Fruit fly (Drosophila melanogaster) whole organism, embryonic: Measurements from ENCODE around the gene gogo.
A peak's percentile ranks its signal among the peaks of the same experiment; 100 is the strongest.

Source experiments
- BtbVII ChIP-seq: fragments of 200-800 bp; sonication (Bioruptor generic); optimal IDR thresholded peaks from 3 replicates; lab custom pipeline; 2017; ENCODE audit warnings: missing biosample characterization, mild to moderate bottlenecking, missing genetic modification characterization
- Bteb2 ChIP-seq: fragments of 200-800 bp; sonication (Bioruptor generic); optimal IDR thresholded peaks from 2 replicates; lab custom pipeline; 2016; ENCODE audit warnings: missing biosample characterization, missing genetic modification characterization
- CG11504 ChIP-seq: fragments of 200-800 bp; sonication (Bioruptor generic); optimal IDR thresholded peaks from 3 replicates; lab custom pipeline; 2019; ENCODE audit warnings: missing biosample characterization, mild to moderate bottlenecking, missing genetic modification characterization, moderate library complexity
- CG12071 ChIP-seq: fragments of 200-800 bp; sonication (Bioruptor generic); optimal IDR thresholded peaks from 3 replicates; lab custom pipeline; 2018; ENCODE audit warnings: missing biosample characterization, mild to moderate bottlenecking, missing genetic modification characterization
- CG12744 ChIP-seq: fragments of 200-800 bp; sonication (Bioruptor generic); optimal IDR thresholded peaks from 2 replicates; lab custom pipeline; 2016; ENCODE audit warnings: missing biosample characterization, missing genetic modification characterization
- CG14860 ChIP-seq: fragments of 200-800 bp; sonication (Bioruptor generic); IDR thresholded peaks from 3 replicates; pipeline ENCODE4 v1.3.6; 2022; ENCODE audit warnings: missing biosample characterization, missing genetic modification characterization; ENCODE audit not compliant: partially characterized antibody
- CG17385 ChIP-seq: fragments of 200-800 bp; sonication (Bioruptor generic); optimal IDR thresholded peaks from 3 replicates; lab custom pipeline; 2018; ENCODE audit warnings: missing biosample characterization, mild to moderate bottlenecking, missing genetic modification characterization
- CG18599 ChIP-seq: fragments of 200-800 bp; sonication (Bioruptor generic); optimal IDR thresholded peaks from 3 replicates; lab custom pipeline; 2017; ENCODE audit warnings: missing biosample characterization, missing genetic modification characterization, mild to moderate bottlenecking, moderate library complexity, missing genetic modification reagents
- CG18619 ChIP-seq: fragments of 200-800 bp; sonication (Bioruptor generic); optimal IDR thresholded peaks from 3 replicates; lab custom pipeline; 2017; ENCODE audit warnings: missing biosample characterization, mild to moderate bottlenecking, missing genetic modification characterization
- CG2129 ChIP-seq: fragments of 200-800 bp; sonication (Bioruptor generic); IDR thresholded peaks from 2 replicates; pipeline ENCODE4 v1.3.6; 2022; ENCODE audit warnings: missing biosample characterization, missing genetic modification characterization; ENCODE audit not compliant: partially characterized antibody
- CG3847 ChIP-seq: fragments of 200-800 bp; sonication (Bioruptor generic); IDR thresholded peaks from 2 replicates; pipeline ENCODE4 v1.3.6; 2022; ENCODE audit warnings: missing biosample characterization, missing genetic modification characterization
- CG42726 ChIP-seq: fragments of 200-800 bp; sonication (Bioruptor generic); IDR thresholded peaks from 2 replicates; pipeline ENCODE4 v1.3.6; 2022; ENCODE audit warnings: missing biosample characterization, missing genetic modification characterization; ENCODE audit not compliant: partially characterized antibody
- CG7357 ChIP-seq: fragments of 200-800 bp; sonication (Bioruptor generic); IDR thresholded peaks from 3 replicates; pipeline ENCODE4 v1.3.6; 2022; ENCODE audit warnings: missing biosample characterization, missing genetic modification characterization
- CG7786 ChIP-seq: fragments of 200-800 bp; sonication (Bioruptor generic); optimal IDR thresholded peaks from 2 replicates; lab custom pipeline; 2016; ENCODE audit warnings: missing biosample characterization, missing genetic modification characterization
- CG8765 ChIP-seq: fragments of 200-800 bp; sonication (Bioruptor generic); IDR thresholded peaks from 2 replicates; pipeline ENCODE4 v1.3.6; 2022; ENCODE audit warnings: missing biosample characterization, missing genetic modification characterization
- CG9727 ChIP-seq: fragments of 200-800 bp; sonication (Bioruptor generic); optimal IDR thresholded peaks from 3 replicates; lab custom pipeline; 2017; ENCODE audit warnings: missing biosample characterization, mild to moderate bottlenecking, missing genetic modification characterization
- Dad ChIP-seq: fragments of 200-800 bp; sonication (Bioruptor generic); optimal IDR thresholded peaks from 3 replicates; lab custom pipeline; 2016; ENCODE audit warnings: missing biosample characterization, missing genetic modification characterization
- Dfd ChIP-seq, 2 experiments: fragments of >200 bp; optimal IDR thresholded peaks; 2 replicates each; lab custom pipeline; 2017; ENCODE audit warnings: missing biosample characterization in 2 of 2, missing genetic modification characterization in 2 of 2
- Dip2 ChIP-seq: fragments of 200-800 bp; sonication (Bioruptor generic); IDR thresholded peaks from 2 replicates; pipeline ENCODE4 v1.3.6; 2022; ENCODE audit warnings: missing biosample characterization, missing genetic modification characterization
- Doc2 ChIP-seq: fragments of 200-800 bp; sonication (Bioruptor generic); IDR thresholded peaks from 2 replicates; pipeline ENCODE4 v1.3.6; 2022; ENCODE audit warnings: missing biosample characterization, missing genetic modification characterization
- Dref ChIP-seq: fragments of 200-800 bp; sonication (Bioruptor generic); IDR thresholded peaks from 2 replicates; pipeline ENCODE4 v1.3.6; 2022; ENCODE audit warnings: missing biosample characterization, missing genetic modification characterization
- GATAe ChIP-seq: fragments of 200-800 bp; sonication (Bioruptor generic); conservative IDR thresholded peaks from 2 replicates; pipeline ENCODE4 v1.3.6; 2022; ENCODE audit warnings: missing biosample characterization, missing genetic modification characterization
- H15 ChIP-seq: fragments of 200-800 bp; sonication (Bioruptor generic); IDR thresholded peaks from 3 replicates; pipeline ENCODE4 v1.3.6; 2022; ENCODE audit warnings: missing biosample characterization, missing genetic modification characterization
- HLH54F ChIP-seq: fragments of 200-800 bp; sonication (Bioruptor generic); optimal IDR thresholded peaks from 3 replicates; lab custom pipeline; 2016; ENCODE audit warnings: missing biosample characterization, missing genetic modification characterization
- Hr78 ChIP-seq, 2 experiments: fragments of 200-800 bp in 1 of 2; fragments of >200 bp in 1 of 2; sonication (Bioruptor generic) in 1 of 2; optimal IDR thresholded peaks; 2 replicates each; lab custom pipeline; 2017 to 2019; ENCODE audit warnings: missing biosample characterization in 2 of 2, missing genetic modification characterization in 2 of 2, mild to moderate bottlenecking in 1 of 2, moderate library complexity in 1 of 2
- Jarid2 ChIP-seq: fragments of 200-800 bp; sonication (Bioruptor generic); optimal IDR thresholded peaks from 3 replicates; lab custom pipeline; 2017; ENCODE audit warnings: mild to moderate bottlenecking, missing biosample characterization, missing genetic modification reagents, missing genetic modification characterization
- MBD-R2 ChIP-seq: fragments of 200-800 bp; sonication (Bioruptor generic); IDR thresholded peaks from 2 replicates; pipeline ENCODE4 v1.3.6; 2022; ENCODE audit warnings: missing biosample characterization, missing genetic modification characterization
- Taf1 ChIP-seq: fragments of 200-800 bp; sonication (Bioruptor generic); IDR thresholded peaks from 2 replicates; pipeline ENCODE4 v1.3.6; 2022; ENCODE audit warnings: missing biosample characterization, missing genetic modification characterization
- Trl ChIP-seq, 3 experiments: fragments of >200 bp in 2 of 3; fragments of 200-800 bp in 1 of 3; sonication (Bioruptor generic) in 1 of 3; optimal IDR thresholded peaks; 2 replicates in 1 of 3; 3 replicates in 2 of 3; lab custom pipeline; 2016 to 2017; ENCODE audit warnings: missing biosample characterization in 1 of 3, missing genetic modification characterization in 1 of 3
- ab ChIP-seq: fragments of 200-800 bp; sonication (Bioruptor generic); optimal IDR thresholded peaks from 2 replicates; lab custom pipeline; 2016; ENCODE audit warnings: missing biosample characterization, missing genetic modification characterization
- ato ChIP-seq: fragments of 200-800 bp; sonication (Bioruptor generic); IDR thresholded peaks from 2 replicates; pipeline ENCODE4 v1.3.6; 2022; ENCODE audit warnings: missing biosample characterization, missing genetic modification characterization; ENCODE audit not compliant: partially characterized antibody
- bigmax ChIP-seq: fragments of 200-800 bp; sonication (Bioruptor generic); optimal IDR thresholded peaks from 2 replicates; lab custom pipeline; 2018; ENCODE audit warnings: missing biosample characterization, mild to moderate bottlenecking, missing genetic modification characterization
- bsh ChIP-seq, 2 experiments: fragments of 200-800 bp; sonication (Bioruptor generic); optimal IDR thresholded peaks; 2 replicates each; lab custom pipeline; 2017 to 2018; ENCODE audit warnings: mild to moderate bottlenecking in 2 of 2, missing biosample characterization in 2 of 2, missing genetic modification characterization in 2 of 2, moderate library complexity in 1 of 2
- chm ChIP-seq: fragments of 200-800 bp; sonication (Bioruptor generic); IDR thresholded peaks from 2 replicates; pipeline ENCODE4 v1.3.6; 2022; ENCODE audit warnings: missing biosample characterization, missing genetic modification characterization
- da ChIP-seq: fragments of 200-800 bp; sonication (Bioruptor generic); optimal IDR thresholded peaks from 2 replicates; lab custom pipeline; 2016; ENCODE audit warnings: missing biosample characterization, missing genetic modification characterization
- exex ChIP-seq: fragments of 200-800 bp; sonication (Bioruptor generic); optimal IDR thresholded peaks from 4 replicates; lab custom pipeline; 2018; ENCODE audit warnings: missing biosample characterization, mild to moderate bottlenecking, missing genetic modification characterization, moderate library complexity
- fu2 ChIP-seq: fragments of 200-800 bp; sonication (Bioruptor generic); optimal IDR thresholded peaks from 2 replicates; lab custom pipeline; 2016; ENCODE audit warnings: missing biosample characterization, missing genetic modification characterization
- gem ChIP-seq: fragments of 200-800 bp; sonication (Bioruptor generic); optimal IDR thresholded peaks from 2 replicates; lab custom pipeline; 2019; ENCODE audit warnings: missing biosample characterization, mild to moderate bottlenecking, missing genetic modification characterization, moderate library complexity
- gfzf ChIP-seq: fragments of 200-800 bp; sonication (Bioruptor generic); optimal IDR thresholded peaks from 2 replicates; lab custom pipeline; 2016; ENCODE audit warnings: missing biosample characterization, mild to moderate bottlenecking, missing genetic modification characterization, moderate library complexity
- gsb ChIP-seq: fragments of 200-800 bp; sonication (Bioruptor generic); IDR thresholded peaks from 2 replicates; pipeline ENCODE4 v1.3.6; 2022; ENCODE audit warnings: missing biosample characterization, missing genetic modification characterization
- maf-S ChIP-seq: fragments of 200-800 bp; sonication (Bioruptor generic); optimal IDR thresholded peaks from 2 replicates; lab custom pipeline; 2016; ENCODE audit warnings: missing biosample characterization, missing genetic modification characterization
- onecut ChIP-seq: fragments of 200-800 bp; sonication (Bioruptor generic); IDR thresholded peaks from 2 replicates; pipeline ENCODE4 v1.3.6; 2022; ENCODE audit warnings: missing biosample characterization, missing genetic modification characterization
- sens ChIP-seq: fragments of 200-800 bp; sonication (Bioruptor generic); peaks from one replicate; lab custom pipeline; 2016; ENCODE audit warnings: missing biosample characterization, missing genetic modification characterization
- sna ChIP-seq: fragments of 200-800 bp; sonication (Bioruptor generic); IDR thresholded peaks from 2 replicates; pipeline ENCODE4 v1.3.6; 2022; ENCODE audit warnings: missing biosample characterization, missing genetic modification characterization; ENCODE audit not compliant: partially characterized antibody
- sr ChIP-seq: fragments of 200-800 bp; sonication (Bioruptor generic); IDR thresholded peaks from 3 replicates; pipeline ENCODE4 v1.3.6; 2022; ENCODE audit warnings: missing biosample characterization, missing genetic modification characterization
- sug ChIP-seq: fragments of 200-800 bp; optimal IDR thresholded peaks from 2 replicates; lab custom pipeline; 2019; ENCODE audit warnings: missing biosample characterization, mild to moderate bottlenecking, missing genetic modification characterization, moderate library complexity
- tx ChIP-seq: fragments of 200-800 bp; sonication (Bioruptor generic); optimal IDR thresholded peaks from 2 replicates; lab custom pipeline; 2016; ENCODE audit warnings: missing biosample characterization, missing genetic modification characterization
- unc-4 ChIP-seq: fragments of 200-800 bp; sonication (Bioruptor generic); IDR thresholded peaks from 2 replicates; pipeline ENCODE4 v1.3.6; 2022; ENCODE audit warnings: missing biosample characterization, missing genetic modification characterization; ENCODE audit not compliant: partially characterized antibody
- unpg ChIP-seq: fragments of 200-800 bp; sonication (Bioruptor generic); optimal IDR thresholded peaks from 3 replicates; lab custom pipeline; 2018; ENCODE audit warnings: missing biosample characterization, mild to moderate bottlenecking, missing genetic modification characterization, moderate library complexity

The gogo gene

DNA sequence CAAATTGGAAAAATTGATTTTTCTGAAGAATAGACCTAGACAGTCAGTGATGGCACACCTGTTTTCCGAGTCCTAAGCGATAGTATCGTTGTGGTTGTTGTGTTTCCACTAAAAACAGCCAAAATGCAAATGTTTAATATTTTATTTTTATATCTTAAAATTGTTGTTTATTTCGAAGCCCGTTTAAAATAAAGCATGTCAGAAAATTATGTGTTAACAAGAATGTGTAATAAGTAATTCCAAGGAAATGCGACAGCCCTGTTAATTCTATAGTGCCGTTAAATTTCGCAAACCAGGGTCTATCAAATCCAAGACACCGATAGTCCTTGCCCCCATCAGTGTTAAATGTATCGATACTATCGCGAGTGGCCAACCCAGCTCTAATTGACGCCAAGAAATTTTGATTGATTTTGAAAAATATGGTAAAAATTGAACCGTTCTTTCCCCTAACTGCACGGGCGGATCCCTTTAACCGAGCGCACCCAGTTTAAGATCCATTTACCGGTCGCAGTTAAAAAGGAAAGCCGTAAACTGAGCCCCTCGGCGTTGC, 7.2 kb upstream of the gogo start, which contains the start of gene Pex23 (continued):
- no peak for TF ChIP-seq Trl (optimal IDR thresholded peaks at IDR 0.05; lab: Kevin White, UChicago)
- TF ChIP-seq Trl (GFP tag; optimal IDR thresholded peaks at IDR 0.05; lab: Kevin White, UChicago): peak; percentile 65
- peak; percentile 96 for TF ChIP-seq sens (GFP tag; lab: Kevin White, UChicago)
- 0 out of 2 replicates have a peak, but pooled peaks have one; percentile 19 for TF ChIP-seq Dip2
- TF ChIP-seq onecut (GFP tag; lab: Robert Waterston, UW): peak; percentile 89
- peak; percentile 59; the same call in 1 of the 2 replicates for TF ChIP-seq Taf1 (GFP tag; lab: Robert Waterston, UW)
- TF ChIP-seq CG42726 (GFP tag; lab: Robert Waterston, UW): peak; percentile 94
- TF ChIP-seq sna (GFP tag; lab: Robert Waterston, UW): peak; percentile 99
- peak; percentile 60 for TF ChIP-seq CG18619 (GFP tag; lab: Kevin White, UChicago)
- TF ChIP-seq chm: peak; percentile 76
- TF ChIP-seq Dref (GFP tag; lab: Robert Waterston, UW): peak; percentile 88
- peak; percentile 15 for TF ChIP-seq da (GFP tag; lab: Kevin White, UChicago)
- peak; percentile 51 for TF ChIP-seq Bteb2 (GFP tag; lab: Kevin White, UChicago)
- peak; percentile 53 for TF ChIP-seq BtbVII (GFP tag; lab: Kevin White, UChicago)
- TF ChIP-seq maf-S (GFP tag; lab: Kevin White, UChicago): peak; percentile 45
- no peak for TF ChIP-seq Hr78 (GFP tag; optimal IDR thresholded peaks at IDR 0.05; lab: Kevin White, UChicago)
- peak; percentile 70; the same call in 2 of the 3 replicates for TF ChIP-seq H15 (GFP tag; lab: Robert Waterston, UW)
- TF ChIP-seq CG7786 (GFP tag; lab: Kevin White, UChicago): peak; percentile 64
- no peak for TF ChIP-seq Jarid2 (GFP tag; lab: Kevin White, UChicago)
- TF ChIP-seq bigmax (GFP tag; lab: Kevin White, UChicago): no peak
- TF ChIP-seq exex (tag; lab: Kevin White, UChicago): no peak
- TF ChIP-seq Dad (GFP tag; lab: Kevin White, UChicago): peak; percentile 80
- TF ChIP-seq gfzf (GFP tag; lab: Kevin White, UChicago): peak; percentile 29
- no peak for TF ChIP-seq Dfd (GFP tag; optimal IDR thresholded peaks at IDR 0.05; lab: Kevin White, UChicago)
- TF ChIP-seq CG12071: no peak
- peak; percentile 70 for TF ChIP-seq HLH54F (GFP tag; lab: Kevin White, UChicago)
- TF ChIP-seq CG8765 (GFP tag; lab: Robert Waterston, UW): peak; percentile 81
- TF ChIP-seq CG12744: peak; percentile 17
- peak; percentile 82 for TF ChIP-seq CG3847 (GFP tag; lab: Robert Waterston, UW)
- peak; percentile 98 for TF ChIP-seq CG2129 (GFP tag; lab: Robert Waterston, UW)
- no peak for TF ChIP-seq sr (GFP tag; lab: Robert Waterston, UW)
- peak; percentile 95 for TF ChIP-seq CG7357
- TF ChIP-seq CG17385 (GFP tag; lab: Kevin White, UChicago): peak; percentile 69
- TF ChIP-seq bsh (GFP tag; optimal IDR thresholded peaks at IDR 0.05; lab: Kevin White, UChicago): peak in 1 of 2 experiments; percentile 80
- TF ChIP-seq CG18599 (GFP tag; lab: Kevin White, UChicago): peak; percentile 80
- peak; percentile 73 for TF ChIP-seq unpg (GFP tag; lab: Kevin White, UChicago)
- peak; percentile 34 for TF ChIP-seq ab (GFP tag; lab: Kevin White, UChicago)
- TF ChIP-seq sug: peak; percentile 88
- no peak for TF ChIP-seq gsb (GFP tag; lab: Robert Waterston, UW)
- peak; percentile 99 for TF ChIP-seq unc-4 (GFP tag; lab: Robert Waterston, UW)
- peak; percentile 59 for TF ChIP-seq tx (GFP tag; lab: Kevin White, UChicago)
- TF ChIP-seq CG14860: peak; percentile 97
- TF ChIP-seq Doc2 (GFP tag; lab: Robert Waterston, UW): no peak
- peak; percentile 86 for TF ChIP-seq ato (GFP tag; lab: Robert Waterston, UW)
- TF ChIP-seq MBD-R2 (GFP tag; lab: Robert Waterston, UW): peak; percentile 90
- peak; percentile 86 for TF ChIP-seq CG9727 (GFP tag; lab: Kevin White, UChicago)
- TF ChIP-seq fu2: peak; percentile 39
- TF ChIP-seq CG11504 (tag; lab: Kevin White, UChicago): no peak
- TF ChIP-seq gem (tag; lab: Kevin White, UChicago): peak; percentile 87
- TF ChIP-seq GATAe (GFP tag; lab: Robert Waterston, UW): no peak; the same call in 1 of the 2 replicates
